Fruit fly (Drosophila melanogaster): ENCODE data around the gene ifc.

The ifc gene

DNA sequence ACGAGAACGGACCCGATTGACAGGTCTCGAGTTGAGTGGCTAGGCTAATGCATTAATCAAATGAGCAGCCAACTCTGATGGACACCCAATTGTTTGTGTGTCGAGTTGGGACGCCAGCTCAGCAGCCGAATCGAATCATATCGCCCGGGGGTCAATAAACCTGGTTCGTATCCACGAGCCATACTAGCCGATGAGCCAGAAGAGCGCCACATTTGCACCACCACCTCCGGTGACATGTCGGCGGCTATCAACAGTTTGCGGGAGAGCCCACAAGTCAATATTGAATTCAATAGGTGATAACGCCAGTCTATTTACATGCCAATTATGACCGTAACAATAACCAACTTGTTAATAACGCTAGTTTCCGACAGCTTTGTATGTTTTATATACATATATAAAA, 12.0 kb upstream of the ifc start (continued):
- peak; percentile 23 for TF ChIP-seq Lhr (GFP tag; optimal IDR thresholded peaks at IDR 0.05)
- peak; percentile 40 for TF ChIP-seq Sox102F (GFP tag; optimal IDR thresholded peaks at IDR 0.05)
- no peak for TF ChIP-seq stwl (tag; optimal IDR thresholded peaks at IDR 0.05)
- TF ChIP-seq HHEX (GFP tag; optimal IDR thresholded peaks at IDR 0.05): peak; percentile 71
- peak; percentile 75 for TF ChIP-seq z (GFP tag; IDR thresholded peaks at IDR 0.05)
- no peak for TF ChIP-seq p53 (GFP tag; optimal IDR thresholded peaks at IDR 0.05)
- peak; percentile 42 for TF ChIP-seq sd (tag; optimal IDR thresholded peaks at IDR 0.05)
- peak; percentile 53 for TF ChIP-seq tap (tag; optimal IDR thresholded peaks at IDR 0.05)
- TF ChIP-seq ap (GFP tag; IDR thresholded peaks at IDR 0.05): 0 out of 2 replicates have a peak, but pooled peaks have one; percentile 26
- no peak for TF ChIP-seq chn (GFP tag; optimal IDR thresholded peaks at IDR 0.05)
- no peak for TF ChIP-seq crc (GFP tag; optimal IDR thresholded peaks at IDR 0.05)
- peak; percentile 61; the same call in 1 of the 2 replicates for TF ChIP-seq Atf6 (GFP tag; IDR thresholded peaks at IDR 0.05)
- peak; percentile 77 for TF ChIP-seq Fer1 (GFP tag; optimal IDR thresholded peaks at IDR 0.05)
- TF ChIP-seq Tbp (GFP tag; optimal IDR thresholded peaks at IDR 0.05): no peak
- peak; percentile 71 for TF ChIP-seq B-H2 (GFP tag; optimal IDR thresholded peaks at IDR 0.05)
- peak; percentile 14 for TF ChIP-seq ewg (GFP tag; optimal IDR thresholded peaks at IDR 0.05)
- no peak for TF ChIP-seq CG5245 (GFP tag; optimal IDR thresholded peaks at IDR 0.05)
- TF ChIP-seq aop (GFP tag; IDR thresholded peaks at IDR 0.05): no peak
- TF ChIP-seq scrt (GFP tag; optimal IDR thresholded peaks at IDR 0.05): peak; percentile 63
- peak; percentile 74 for TF ChIP-seq CG3281 (GFP tag; optimal IDR thresholded peaks at IDR 0.05)
- TF ChIP-seq CG3726 (GFP tag; IDR thresholded peaks at IDR 0.05): peak; percentile 31; the same call in 1 of the 3 replicates
- peak; percentile 59 for TF ChIP-seq pfk (GFP tag; optimal IDR thresholded peaks at IDR 0.05)
- peak; percentile 9 for TF ChIP-seq CG2116 (GFP tag; optimal IDR thresholded peaks at IDR 0.05)
- TF ChIP-seq CG11723 (GFP tag; optimal IDR thresholded peaks at IDR 0.05): peak; percentile 65
- peak; percentile 28 for TF ChIP-seq CG31365 (tag; optimal IDR thresholded peaks at IDR 0.05)
- peak; percentile 17 for TF ChIP-seq CG12299 (tag; optimal IDR thresholded peaks at IDR 0.05)
- TF ChIP-seq Dbx (GFP tag; IDR thresholded peaks at IDR 0.05): peak; percentile 49; the same call in 1 of the 3 replicates
- no peak for TF ChIP-seq CG12236 (GFP tag; optimal IDR thresholded peaks at IDR 0.05)
- no peak for TF ChIP-seq bab2 (GFP tag; optimal IDR thresholded peaks at IDR 0.05)
- TF ChIP-seq CrebB (tag; optimal IDR thresholded peaks at IDR 0.05): peak; percentile 78
- TF ChIP-seq CG16779 (GFP tag; IDR thresholded peaks at IDR 0.05): no peak
- TF ChIP-seq lbe (GFP tag; optimal IDR thresholded peaks at IDR 0.05): no peak
- TF ChIP-seq CG1233 (GFP tag; optimal IDR thresholded peaks at IDR 0.05): peak; percentile 82
- TF ChIP-seq Nf-YC (tag; optimal IDR thresholded peaks at IDR 0.05): peak; percentile 13
- TF ChIP-seq Dek (tag; optimal IDR thresholded peaks at IDR 0.05): peak; percentile 42
- TF ChIP-seq CG12219 (GFP tag; optimal IDR thresholded peaks at IDR 0.05): peak; percentile 34
- no peak for TF ChIP-seq shn (GFP tag; optimal IDR thresholded peaks at IDR 0.05)
- TF ChIP-seq CG6813 (GFP tag; optimal IDR thresholded peaks at IDR 0.05): peak; percentile 73
- peak; percentile 27 for TF ChIP-seq CG4854 (GFP tag; optimal IDR thresholded peaks at IDR 0.05)
- TF ChIP-seq Meics (GFP tag; optimal IDR thresholded peaks at IDR 0.05): peak; percentile 60
- 0 out of 2 replicates have a peak, but pooled peaks have one; percentile 15 for TF ChIP-seq CG5953 (GFP tag; IDR thresholded peaks at IDR 0.05)
- peak; percentile 77; the same call in 2 of the 3 replicates for TF ChIP-seq otp (GFP tag; IDR thresholded peaks at IDR 0.05)
- TF ChIP-seq HLH3B (GFP tag; IDR thresholded peaks at IDR 0.05): peak; percentile 64; the same call in 1 of the 2 replicates
- TF ChIP-seq Med (GFP tag): peak; percentile 91
- TF ChIP-seq dmrt11E (tag; optimal IDR thresholded peaks at IDR 0.05): peak; percentile 33
- TF ChIP-seq Abd-B (GFP tag; optimal IDR thresholded peaks at IDR 0.05): no peak
- peak; percentile 62 for TF ChIP-seq Hey (tag; optimal IDR thresholded peaks at IDR 0.05)
- TF ChIP-seq NC2α (GFP tag; optimal IDR thresholded peaks at IDR 0.05): no peak
- peak; percentile 33; the same call in 1 of the 2 replicates for TF ChIP-seq CG6689 (GFP tag; IDR thresholded peaks at IDR 0.05)
- TF ChIP-seq mam (GFP tag; optimal IDR thresholded peaks at IDR 0.05): no peak
- peak; percentile 66 for TF ChIP-seq mirr (GFP tag; optimal IDR thresholded peaks at IDR 0.05)

Measured in whole organism, embryonic.